Worm (Caenorhabditis elegans) whole organism, L3 larva: ENCODE results near the gene hsp-75.
A peak's percentile ranks its signal among the peaks of the same experiment; 100 is the strongest.

ENCODE experiments used
- egl-27 ChIP-seq: sonication (generic microtip); optimal IDR thresholded peaks from 4 replicates; lab custom pipeline; 2017; ENCODE audit warnings: missing biosample characterization, missing genetic modification reagents, missing genetic modification characterization
- lin-39 ChIP-seq: fragments of 150-350 bp; optimal IDR thresholded peaks from 2 replicates; lab custom pipeline; 2018; ENCODE audit warnings: missing biosample characterization, missing genetic modification reagents, missing genetic modification characterization
- nhr-11 ChIP-seq: fragments of 150-350 bp; optimal IDR thresholded peaks from 2 replicates; lab custom pipeline; 2014; ENCODE audit warnings: missing biosample characterization, missing genetic modification characterization
- nhr-12 ChIP-seq: fragments of 150-350 bp; optimal IDR thresholded peaks from 2 replicates; lab custom pipeline; 2014; ENCODE audit warnings: missing biosample characterization, missing genetic modification characterization
- nhr-23 ChIP-seq: fragments of 150-350 bp; optimal IDR thresholded peaks from 2 replicates; lab custom pipeline; 2014; ENCODE audit warnings: missing biosample characterization, missing genetic modification reagents, missing genetic modification characterization
- nhr-76 ChIP-seq: fragments of 150-350 bp; sonication (generic microtip); optimal IDR thresholded peaks from 5 replicates; lab custom pipeline; 2014; ENCODE audit warnings: missing biosample characterization, missing genetic modification characterization
- nhr-77 ChIP-seq: fragments of 150-350 bp; optimal IDR thresholded peaks from 2 replicates; lab custom pipeline; 2014; ENCODE audit warnings: missing biosample characterization, missing genetic modification characterization
- snpc-4 ChIP-seq: fragments of 150-350 bp; optimal IDR thresholded peaks from 2 replicates; lab custom pipeline; 2014; ENCODE audit warnings: missing biosample characterization, missing genetic modification characterization
- ztf-11 ChIP-seq: fragments of 150-350 bp; optimal IDR thresholded peaks from 2 replicates; lab custom pipeline; 2014; ENCODE audit warnings: missing biosample characterization, missing genetic modification characterization

ce11 chrIII:7189581-7190128 lies 36.9 kb downstream of the hsp-75 start, which contains the start of gene rps-21:
- TF ChIP-seq egl-27, result peak; percentile 65
- peak; percentile 4 for TF ChIP-seq nhr-77 (tag; lab: Kevin White, UChicago)
- no peak for TF ChIP-seq ztf-11 (tag; lab: Kevin White, UChicago)
- peak; percentile 54 for TF ChIP-seq snpc-4
- TF ChIP-seq nhr-23 (tag; lab: Kevin White, UChicago), result peak; percentile 93
- TF ChIP-seq nhr-76 (tag; lab: Kevin White, UChicago), result no peak
- peak; percentile 59 for TF ChIP-seq nhr-11 (tag; lab: Kevin White, UChicago)
- TF ChIP-seq nhr-12, result no peak
- peak; percentile 92 for TF ChIP-seq lin-39 (tag; lab: Kevin White, UChicago)
